Worm (Caenorhabditis elegans) whole organism, early embryonic: ENCODE data around the gene C25F9.14.

Source experiments
- F13C5.2 ChIP-seq: sonication (generic microtip); optimal IDR thresholded peaks from 2 replicates; lab custom pipeline; 2017; ENCODE audit warnings: mild to moderate bottlenecking, missing genetic modification characterization, inconsistent platforms, missing compliant biosample characterization
- aly-1 ChIP-seq: sonication (generic microtip); optimal IDR thresholded peaks from 2 replicates; lab custom pipeline; 2016; ENCODE audit warnings: missing genetic modification characterization, missing compliant biosample characterization
- ama-1 ChIP-seq: fragments of 150-350 bp; optimal IDR thresholded peaks from 2 replicates; lab custom pipeline; 2014
- ceh-36 ChIP-seq: sonication (generic microtip); optimal IDR thresholded peaks from 2 replicates; lab custom pipeline; 2016; ENCODE audit warnings: missing genetic modification characterization, inconsistent platforms, missing compliant biosample characterization
- flt-1 ChIP-seq: fragments of 200-800 bp; sonication (Bioruptor generic); IDR thresholded peaks from 2 replicates; pipeline ENCODE4 v1.3.6; 2022; ENCODE audit warnings: missing genetic modification characterization, missing compliant biosample characterization
- hnd-1 ChIP-seq: sonication (generic microtip); optimal IDR thresholded peaks from 2 replicates; lab custom pipeline; 2016; ENCODE audit warnings: missing genetic modification characterization, missing compliant biosample characterization
- scrt-1 ChIP-seq: fragments of 200-800 bp; sonication (Bioruptor generic); IDR thresholded peaks from 2 replicates; pipeline ENCODE4 v1.3.6; 2022; ENCODE audit warnings: missing genetic modification characterization, missing compliant biosample characterization
- sea-1 ChIP-seq: fragments of 200-800 bp; sonication (Bioruptor generic); conservative IDR thresholded peaks from 2 replicates; pipeline ENCODE4 v1.3.6; 2022; ENCODE audit warnings: missing genetic modification characterization, missing compliant biosample characterization

DNA sequence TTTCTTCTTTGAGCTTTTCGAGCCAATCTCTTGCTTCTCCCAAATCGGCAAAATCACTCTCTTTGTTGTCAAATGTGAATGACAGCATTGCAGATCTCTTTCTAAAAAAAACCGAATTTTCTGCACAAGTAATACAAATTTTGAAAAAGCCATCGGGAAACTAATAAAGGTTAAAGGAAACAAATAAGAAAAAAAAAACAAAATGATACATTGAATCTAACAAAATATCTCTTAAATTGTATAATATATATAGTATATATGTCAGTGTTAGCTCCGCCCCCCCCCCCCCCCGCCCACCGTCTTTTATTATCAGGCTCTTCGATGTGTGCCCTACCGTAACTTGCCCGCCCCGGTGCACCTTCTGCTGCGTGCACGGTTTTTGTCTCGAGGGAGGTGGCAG is 3.3 kb upstream of the C25F9.14 start, which contains the start of gene C25F9.11:
- TF ChIP-seq scrt-1 (GFP tag; lab: Robert Waterston, UW) (no peak), sea-1 (no peak), ama-1 (lab: Kevin White, UChicago) (no peak), F13C5.2 (tag; lab: Kevin White, UChicago) (no peak), ceh-36 (tag; lab: Kevin White, UChicago) (no peak), aly-1 (tag; lab: Kevin White, UChicago) (no peak), flt-1 (no peak), hnd-1 (no peak)
